Fruit fly (Drosophila melanogaster): ENCODE data around the gene Clp.

Clp gene

DNA sequence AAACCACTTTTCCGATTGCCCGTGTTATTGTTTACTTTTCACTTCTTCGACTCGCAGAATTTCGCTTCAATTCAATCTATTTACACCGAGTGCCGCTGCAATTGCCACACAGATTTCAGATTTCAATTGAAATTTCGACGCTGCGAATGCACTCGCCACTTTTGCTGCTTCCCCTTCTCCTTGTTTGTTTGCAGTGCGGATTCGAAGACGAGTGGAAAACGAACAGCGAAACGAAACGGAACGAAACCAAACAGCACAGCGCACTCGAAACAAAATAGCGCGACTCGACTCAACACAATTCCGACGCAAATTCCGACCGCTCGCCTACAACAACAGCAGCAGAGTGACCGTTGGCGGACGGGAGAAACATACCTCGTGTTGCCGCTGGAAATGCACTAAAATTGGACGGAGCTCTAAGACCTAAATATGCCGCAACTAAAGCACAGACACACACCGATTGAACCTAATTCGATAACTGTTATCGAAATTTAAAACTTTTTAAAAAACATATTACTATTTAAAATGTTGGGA lies 31.0 kb downstream of the Clp start, which contains the start of gene drongo (continued):
- TF ChIP-seq CG34422 (GFP tag; IDR thresholded peaks at IDR 0.05) (peak; percentile 60; the same call in 1 of the 3 replicates), kni (GFP tag; optimal IDR thresholded peaks at IDR 0.05) (peak; percentile 63), HLH54F (GFP tag; optimal IDR thresholded peaks at IDR 0.05) (no peak), CG5953 (GFP tag; IDR thresholded peaks at IDR 0.05) (peak; percentile 47; the same call in 1 of the 2 replicates), pita (GFP tag; optimal IDR thresholded peaks at IDR 0.05) (peak; percentile 74), gro (GFP tag; optimal IDR thresholded peaks at IDR 0.05) (peak; percentile 85), Doc3 (GFP tag; IDR thresholded peaks at IDR 0.05; ENCODE audit: partially characterized antibody) (no peak), CrebB (tag; optimal IDR thresholded peaks at IDR 0.05) (peak; percentile 69), Chrac-16 (GFP tag; optimal IDR thresholded peaks at IDR 0.05) (no peak), Ssrp (tag; optimal IDR thresholded peaks at IDR 0.05) (no peak), E2f2 (GFP tag; IDR thresholded peaks at IDR 0.05) (peak; percentile 97), CG13287 (GFP tag; IDR thresholded peaks at IDR 0.05; ENCODE audit: partially characterized antibody) (peak; percentile 53; the same call in 1 of the 2 replicates), bbx (GFP tag; IDR thresholded peaks at IDR 0.05; ENCODE audit: partially characterized antibody) (peak; percentile 65), sima (GFP tag; optimal IDR thresholded peaks at IDR 0.05) (no peak), CG3281 (GFP tag; optimal IDR thresholded peaks at IDR 0.05) (peak; percentile 41), sd (tag; optimal IDR thresholded peaks at IDR 0.05) (peak; percentile 86), crol (GFP tag; IDR thresholded peaks at IDR 0.05) (peak; percentile 46; the same call in 1 of the 2 replicates), sob (GFP tag; IDR thresholded peaks at IDR 0.05) (peak; percentile 63), CG15269 (tag; optimal IDR thresholded peaks at IDR 0.05) (peak; percentile 24), ind (GFP tag; optimal IDR thresholded peaks at IDR 0.05) (no peak), tna (GFP tag; IDR thresholded peaks at IDR 0.05; ENCODE audit: partially characterized antibody) (peak; percentile 50; the same call in 1 of the 2 replicates), CG16779 (GFP tag; IDR thresholded peaks at IDR 0.05) (peak; percentile 47; the same call in 1 of the 2 replicates), Dip3 (GFP tag; optimal IDR thresholded peaks at IDR 0.05) (peak; percentile 18), crc (GFP tag; optimal IDR thresholded peaks at IDR 0.05) (no peak), CG3838 (GFP tag; optimal IDR thresholded peaks at IDR 0.05) (no peak), CG8281 (tag; optimal IDR thresholded peaks at IDR 0.05) (no peak), HmgD (GFP tag; optimal IDR thresholded peaks at IDR 0.05) (peak; percentile 67), CG17385 (GFP tag; optimal IDR thresholded peaks at IDR 0.05) (peak; percentile 60), lmd (GFP tag; IDR thresholded peaks at IDR 0.05) (no peak; the same call in 1 of the 2 replicates), tx (GFP tag; optimal IDR thresholded peaks at IDR 0.05) (no peak), Xbp1 (GFP tag; optimal IDR thresholded peaks at IDR 0.05) (peak; percentile 45), H2.0 (GFP tag; IDR thresholded peaks at IDR 0.05) (no peak), Fer2 (tag; optimal IDR thresholded peaks at IDR 0.05) (no peak), CG6813 (GFP tag; optimal IDR thresholded peaks at IDR 0.05) (no peak), jing (GFP tag; optimal IDR thresholded peaks at IDR 0.05) (no peak), nom (GFP tag; optimal IDR thresholded peaks at IDR 0.05) (peak; percentile 76), Dll (GFP tag; IDR thresholded peaks at IDR 0.05; ENCODE audit: partially characterized antibody) (peak; percentile 45; the same call in 1 of the 4 replicates), Fer3 (tag; optimal IDR thresholded peaks at IDR 0.05) (peak; percentile 23), CG14667 (GFP tag; IDR thresholded peaks at IDR 0.05) (no peak), peb (GFP tag; IDR thresholded peaks at IDR 0.05) (no peak), BEAF-32 (GFP tag; optimal IDR thresholded peaks at IDR 0.05) (peak; percentile 62), CG4424 (GFP tag; optimal IDR thresholded peaks at IDR 0.05) (no peak), HLH4C (GFP tag; IDR thresholded peaks at IDR 0.05; ENCODE audit: partially characterized antibody) (peak; percentile 43), NC2α (GFP tag; optimal IDR thresholded peaks at IDR 0.05) (no peak), CG32767 (GFP tag; IDR thresholded peaks at IDR 0.05) (no peak), pfk (GFP tag; optimal IDR thresholded peaks at IDR 0.05) (peak; percentile 99), CoRest (tag; optimal IDR thresholded peaks at IDR 0.05) (peak; percentile 23), vnd (GFP tag; IDR thresholded peaks at IDR 0.05; ENCODE audit: partially characterized antibody) (no peak), eyg (GFP tag; optimal IDR thresholded peaks at IDR 0.05) (no peak)
